Fruit fly (Drosophila melanogaster) whole organism, embryonic: ENCODE results near the gene SMC3.

ENCODE experiments used
- Atf6 ChIP-seq: fragments of 200-800 bp; sonication (Bioruptor generic); IDR thresholded peaks from 2 replicates; pipeline ENCODE4 v1.3.6; 2022; ENCODE audit warnings: missing biosample characterization, missing genetic modification characterization
- Blimp-1 ChIP-seq: fragments of 200-800 bp; sonication (Bioruptor generic); optimal IDR thresholded peaks from 3 replicates; lab custom pipeline; 2018; ENCODE audit warnings: missing biosample characterization, missing genetic modification characterization, mild to moderate bottlenecking, moderate library complexity, missing genetic modification reagents
- CG11247 ChIP-seq: fragments of 200-800 bp; sonication (Bioruptor generic); IDR thresholded peaks from 2 replicates; pipeline ENCODE4 v1.3.6; 2022; ENCODE audit warnings: missing biosample characterization, missing genetic modification characterization
- CG12769 ChIP-seq: fragments of 200-800 bp; sonication (Bioruptor generic); optimal IDR thresholded peaks from 2 replicates; lab custom pipeline; 2019; ENCODE audit warnings: missing biosample characterization, mild to moderate bottlenecking, missing genetic modification characterization, moderate library complexity
- CG13894 ChIP-seq: fragments of 200-800 bp; sonication (Bioruptor generic); optimal IDR thresholded peaks from 3 replicates; lab custom pipeline; 2018; ENCODE audit warnings: missing biosample characterization, mild to moderate bottlenecking, missing genetic modification characterization, moderate library complexity
- CG14441 ChIP-seq: fragments of 200-800 bp; sonication (Bioruptor generic); IDR thresholded peaks from 2 replicates; pipeline ENCODE4 v1.3.6; 2022; ENCODE audit warnings: missing biosample characterization, missing genetic modification characterization
- CG14860 ChIP-seq: fragments of 200-800 bp; sonication (Bioruptor generic); IDR thresholded peaks from 3 replicates; pipeline ENCODE4 v1.3.6; 2022; ENCODE audit warnings: missing biosample characterization, missing genetic modification characterization; ENCODE audit not compliant: partially characterized antibody
- CG16815 ChIP-seq: fragments of 200-800 bp; sonication (Bioruptor generic); optimal IDR thresholded peaks from 3 replicates; lab custom pipeline; 2017; ENCODE audit warnings: missing biosample characterization, mild to moderate bottlenecking, missing genetic modification characterization
- CG17361 ChIP-seq: fragments of 200-800 bp; sonication (Bioruptor generic); IDR thresholded peaks from 3 replicates; pipeline ENCODE4 v1.3.6; 2022; ENCODE audit warnings: missing biosample characterization, missing genetic modification characterization
- CG18476 ChIP-seq: fragments of 200-800 bp; sonication (Bioruptor generic); optimal IDR thresholded peaks from 2 replicates; lab custom pipeline; 2016; ENCODE audit warnings: missing biosample characterization, mild to moderate bottlenecking, missing genetic modification characterization
- CG18619 ChIP-seq: fragments of 200-800 bp; sonication (Bioruptor generic); optimal IDR thresholded peaks from 3 replicates; lab custom pipeline; 2017; ENCODE audit warnings: missing biosample characterization, mild to moderate bottlenecking, missing genetic modification characterization
- CG31224 ChIP-seq: fragments of 200-800 bp; sonication (Bioruptor generic); IDR thresholded peaks from 2 replicates; pipeline ENCODE4 v1.3.6; 2022; ENCODE audit warnings: missing biosample characterization, missing genetic modification characterization
- CG34376 ChIP-seq: fragments of 200-800 bp; sonication (Bioruptor generic); optimal IDR thresholded peaks from 2 replicates; lab custom pipeline; 2018; ENCODE audit warnings: missing biosample characterization, mild to moderate bottlenecking, missing genetic modification characterization
- CG42726 ChIP-seq: fragments of 200-800 bp; sonication (Bioruptor generic); IDR thresholded peaks from 2 replicates; pipeline ENCODE4 v1.3.6; 2022; ENCODE audit warnings: missing biosample characterization, missing genetic modification characterization; ENCODE audit not compliant: partially characterized antibody
- CG6765 ChIP-seq: fragments of 200-800 bp; sonication (Bioruptor generic); optimal IDR thresholded peaks from 3 replicates; lab custom pipeline; 2017; ENCODE audit warnings: missing biosample characterization, mild to moderate bottlenecking, missing genetic modification characterization
- CG6791 ChIP-seq: fragments of 200-800 bp; sonication (Bioruptor generic); IDR thresholded peaks from 3 replicates; pipeline ENCODE4 v1.3.6; 2022; ENCODE audit warnings: missing biosample characterization, missing genetic modification characterization; ENCODE audit not compliant: partially characterized antibody
- Dfd ChIP-seq, 2 experiments: fragments of >200 bp; optimal IDR thresholded peaks; 2 replicates each; lab custom pipeline; 2017; ENCODE audit warnings: missing biosample characterization in 2 of 2, missing genetic modification characterization in 2 of 2
- Elba2 ChIP-seq: fragments of 200-800 bp; sonication (Bioruptor generic); optimal IDR thresholded peaks from 3 replicates; lab custom pipeline; 2016; ENCODE audit warnings: missing biosample characterization, missing genetic modification characterization
- H2.0 ChIP-seq: fragments of 200-800 bp; sonication (Bioruptor generic); IDR thresholded peaks from 2 replicates; pipeline ENCODE4 v1.3.6; 2022; ENCODE audit warnings: missing biosample characterization, missing genetic modification characterization
- Hr78 ChIP-seq, 2 experiments: fragments of 200-800 bp in 1 of 2; fragments of >200 bp in 1 of 2; sonication (Bioruptor generic) in 1 of 2; optimal IDR thresholded peaks; 2 replicates each; lab custom pipeline; 2017 to 2019; ENCODE audit warnings: missing biosample characterization in 2 of 2, missing genetic modification characterization in 2 of 2, mild to moderate bottlenecking in 1 of 2, moderate library complexity in 1 of 2
- Kr ChIP-seq: fragments of 200-800 bp; sonication (Bioruptor generic); optimal IDR thresholded peaks from 2 replicates; lab custom pipeline; 2017; ENCODE audit warnings: missing biosample characterization, mild to moderate bottlenecking, missing genetic modification characterization
- Med ChIP-seq: fragments of 200-800 bp; sonication (Bioruptor generic); peaks from one replicate; lab custom pipeline; 2016; ENCODE audit warnings: missing biosample characterization, missing genetic modification characterization, mild to moderate bottlenecking, inconsistent platforms, moderate library complexity
- Mrtf ChIP-seq: fragments of 200-800 bp; sonication (Bioruptor generic); IDR thresholded peaks from 3 replicates; pipeline ENCODE4 v1.3.6; 2022; ENCODE audit warnings: missing biosample characterization, missing genetic modification characterization
- NfI ChIP-seq: fragments of 200-800 bp; sonication (Bioruptor generic); optimal IDR thresholded peaks from 3 replicates; lab custom pipeline; 2018; ENCODE audit warnings: missing biosample characterization, mild to moderate bottlenecking, missing genetic modification characterization, moderate library complexity
- Oaz ChIP-seq: fragments of 200-800 bp; sonication (Bioruptor generic); IDR thresholded peaks from 2 replicates; pipeline ENCODE4 v1.3.6; 2022; ENCODE audit warnings: missing biosample characterization, missing genetic modification characterization
- PHDP ChIP-seq: fragments of 200-800 bp; sonication (Bioruptor generic); optimal IDR thresholded peaks from 3 replicates; lab custom pipeline; 2018; ENCODE audit warnings: missing biosample characterization, mild to moderate bottlenecking, missing genetic modification characterization, moderate library complexity
- Sry-β ChIP-seq: fragments of 200-800 bp; sonication (Bioruptor generic); optimal IDR thresholded peaks from 2 replicates; lab custom pipeline; 2018; ENCODE audit warnings: missing biosample characterization, mild to moderate bottlenecking, missing genetic modification characterization, moderate library complexity
- Tbp ChIP-seq: fragments of >200 bp; optimal IDR thresholded peaks from 2 replicates; lab custom pipeline; 2018; ENCODE audit warnings: missing biosample characterization, missing genetic modification characterization
- abd-A ChIP-seq: fragments of 200-800 bp; sonication (Bioruptor generic); optimal IDR thresholded peaks from 3 replicates; lab custom pipeline; 2019; ENCODE audit warnings: missing biosample characterization, mild to moderate bottlenecking, missing genetic modification characterization, moderate library complexity
- chinmo ChIP-seq: fragments of 200-800 bp; sonication (Bioruptor generic); IDR thresholded peaks from 4 replicates; pipeline ENCODE4 v1.3.6; 2022; ENCODE audit warnings: missing biosample characterization, missing genetic modification characterization; ENCODE audit not compliant: partially characterized antibody
- eyg ChIP-seq: fragments of 200-800 bp; sonication (Bioruptor generic); optimal IDR thresholded peaks from 3 replicates; lab custom pipeline; 2016; ENCODE audit warnings: missing biosample characterization, missing genetic modification characterization
- gcm2 ChIP-seq: fragments of 200-800 bp; sonication (Bioruptor generic); optimal IDR thresholded peaks from 2 replicates; lab custom pipeline; 2016; ENCODE audit warnings: missing biosample characterization, missing genetic modification characterization
- grau ChIP-seq: fragments of 200-800 bp; optimal IDR thresholded peaks from 3 replicates; lab custom pipeline; 2019; ENCODE audit warnings: missing biosample characterization, mild to moderate bottlenecking, missing genetic modification characterization, moderate library complexity
- hkb ChIP-seq, 2 experiments: fragments of 200-800 bp in 1 of 2; fragments of >200 bp in 1 of 2; sonication (Bioruptor generic) in 1 of 2; IDR thresholded peaks in 1 of 2; optimal IDR thresholded peaks in 1 of 2; 2 replicates each; pipeline versions ENCODE4 v1.3.6 to Lab custom; 2017 to 2022; ENCODE audit warnings: missing biosample characterization in 1 of 2, missing genetic modification characterization in 1 of 2
- jumu ChIP-seq: fragments of 200-800 bp; sonication (Bioruptor generic); optimal IDR thresholded peaks from 3 replicates; lab custom pipeline; 2016; ENCODE audit warnings: missing biosample characterization, missing genetic modification characterization
- lab ChIP-seq: fragments of 200-800 bp; sonication (Bioruptor generic); optimal IDR thresholded peaks from 3 replicates; lab custom pipeline; 2017; ENCODE audit warnings: missing biosample characterization, missing genetic modification characterization, mild to moderate bottlenecking, moderate library complexity, missing genetic modification reagents
- mam ChIP-seq: fragments of 200-800 bp; sonication (Bioruptor generic); optimal IDR thresholded peaks from 3 replicates; lab custom pipeline; 2016; ENCODE audit warnings: missing biosample characterization, missing genetic modification characterization
- nom ChIP-seq: fragments of 200-800 bp; sonication (Bioruptor generic); optimal IDR thresholded peaks from 2 replicates; lab custom pipeline; 2017; ENCODE audit warnings: missing biosample characterization, missing genetic modification characterization, mild to moderate bottlenecking, moderate library complexity, missing genetic modification reagents
- pho ChIP-seq: fragments of 200-800 bp; sonication (Bioruptor generic); optimal IDR thresholded peaks from 2 replicates; lab custom pipeline; 2016; ENCODE audit warnings: missing biosample characterization, missing genetic modification characterization
- sd ChIP-seq: fragments of 200-800 bp; sonication (Bioruptor generic); optimal IDR thresholded peaks from 3 replicates; lab custom pipeline; 2018; ENCODE audit warnings: missing biosample characterization, mild to moderate bottlenecking, missing genetic modification characterization, moderate library complexity
- sens ChIP-seq: fragments of 200-800 bp; sonication (Bioruptor generic); peaks from one replicate; lab custom pipeline; 2016; ENCODE audit warnings: missing biosample characterization, missing genetic modification characterization
- sqz ChIP-seq: fragments of 200-800 bp; sonication (Bioruptor generic); optimal IDR thresholded peaks from 3 replicates; lab custom pipeline; 2018; ENCODE audit warnings: missing biosample characterization, mild to moderate bottlenecking, missing genetic modification characterization
- ssp ChIP-seq: fragments of 200-800 bp; sonication (Bioruptor generic); IDR thresholded peaks from 2 replicates; pipeline ENCODE4 v1.3.6; 2022; ENCODE audit warnings: missing biosample characterization, missing genetic modification characterization
- unc-4 ChIP-seq: fragments of 200-800 bp; sonication (Bioruptor generic); IDR thresholded peaks from 2 replicates; pipeline ENCODE4 v1.3.6; 2022; ENCODE audit warnings: missing biosample characterization, missing genetic modification characterization; ENCODE audit not compliant: partially characterized antibody

SMC3 gene

DNA sequence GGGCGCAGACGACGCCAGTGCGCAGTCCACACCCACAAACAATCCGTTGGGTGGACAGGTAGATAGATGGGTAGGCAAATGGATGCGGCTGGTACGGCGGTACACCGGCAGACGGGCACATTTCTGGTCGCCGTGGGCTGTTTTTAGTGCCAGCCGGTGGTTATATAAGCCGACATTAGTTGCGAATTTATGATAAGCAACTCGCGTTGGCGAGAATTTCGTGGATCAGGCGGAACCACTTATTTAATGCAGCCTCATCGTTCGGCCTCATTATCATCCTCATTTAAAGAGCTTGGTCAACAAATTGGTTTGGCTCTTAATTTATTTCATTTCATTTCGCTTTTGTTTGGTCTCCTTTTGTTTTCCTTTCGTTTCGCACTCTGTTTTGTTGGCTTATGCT is 25.5 kb upstream of the SMC3 start (continued):
- TF ChIP-seq CG42726 (GFP tag; lab: Robert Waterston, UW): no peak
- TF ChIP-seq Kr (GFP tag; lab: Kevin White, UChicago): no peak
- TF ChIP-seq H2.0 (GFP tag; lab: Robert Waterston, UW): no peak
- peak; percentile 48 for TF ChIP-seq nom (GFP tag; lab: Kevin White, UChicago)
- TF ChIP-seq sd: no peak
- no peak for TF ChIP-seq CG16815
- TF ChIP-seq Oaz (GFP tag; lab: Robert Waterston, UW): no peak
- no peak for TF ChIP-seq CG17361 (GFP tag; lab: Robert Waterston, UW)
- TF ChIP-seq Blimp-1 (GFP tag; lab: Kevin White, UChicago): peak; percentile 5

DNA sequence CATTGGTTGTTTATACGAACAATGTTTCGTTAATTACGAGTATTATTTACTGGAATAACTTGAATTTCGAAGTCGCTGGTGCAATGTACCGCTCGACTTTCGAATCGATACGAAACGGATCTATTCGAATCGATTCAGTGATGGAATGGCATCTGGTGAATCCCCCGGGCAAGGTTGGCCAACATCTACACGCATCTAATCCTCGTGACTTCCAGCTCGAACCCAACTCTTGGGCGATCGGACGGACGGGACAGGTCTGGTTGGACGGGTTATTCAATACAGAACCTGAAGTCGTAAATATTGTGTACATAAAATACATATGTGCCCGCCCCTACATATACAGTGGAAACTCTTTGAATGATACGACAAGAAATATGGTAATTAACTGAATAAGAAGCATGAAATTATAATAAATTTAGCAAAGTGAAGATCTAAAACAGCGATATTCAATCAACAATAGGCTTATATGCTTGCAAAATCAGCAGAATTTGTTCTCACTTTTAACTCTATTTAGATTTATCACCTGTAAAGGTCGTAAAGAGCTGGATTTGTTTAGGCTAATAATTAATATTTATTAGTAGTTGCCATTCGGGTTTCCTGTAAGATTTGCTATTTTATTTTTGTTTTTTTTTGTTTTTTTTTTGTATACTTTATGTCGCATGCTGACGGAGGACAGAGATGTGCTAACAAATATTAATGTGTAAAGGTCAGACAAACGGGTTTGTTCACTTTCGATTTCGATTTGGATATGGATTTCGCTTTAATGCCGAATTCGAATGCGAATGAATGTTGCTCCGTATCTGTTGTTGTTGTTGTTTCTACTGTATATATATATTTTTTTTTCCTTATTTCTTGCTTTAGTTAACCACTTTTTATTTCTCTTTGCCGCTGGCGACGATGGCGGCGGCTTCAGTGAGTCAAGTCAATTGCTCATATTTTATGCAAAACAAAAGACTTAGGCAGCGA is 23.8 kb upstream of the SMC3 start:
- TF ChIP-seq CG14860 (GFP tag; lab: Robert Waterston, UW): no peak
- no peak for TF ChIP-seq PHDP (tag; lab: Kevin White, UChicago)
- peak; percentile 41 for TF ChIP-seq CG13894
- TF ChIP-seq abd-A: peak; percentile 16
- peak; percentile 40; the same call in 1 of the 2 replicates for TF ChIP-seq CG11247 (GFP tag; lab: Robert Waterston, UW)
- TF ChIP-seq sens: peak; percentile 6
- peak; percentile 48 for TF ChIP-seq Med (GFP tag; lab: Kevin White, UChicago)
- TF ChIP-seq sd: peak; percentile 13
- no peak for TF ChIP-seq NfI (GFP tag; lab: Kevin White, UChicago)
- peak; percentile 72 for TF ChIP-seq grau (tag; lab: Kevin White, UChicago)
- peak; percentile 85 for TF ChIP-seq Blimp-1 (GFP tag; lab: Kevin White, UChicago)
- peak; percentile 87 for TF ChIP-seq CG12769 (tag; lab: Kevin White, UChicago)
- 0 out of 4 replicates have a peak, but pooled peaks have one; percentile 36 for TF ChIP-seq chinmo (GFP tag; lab: Robert Waterston, UW)

DNA sequence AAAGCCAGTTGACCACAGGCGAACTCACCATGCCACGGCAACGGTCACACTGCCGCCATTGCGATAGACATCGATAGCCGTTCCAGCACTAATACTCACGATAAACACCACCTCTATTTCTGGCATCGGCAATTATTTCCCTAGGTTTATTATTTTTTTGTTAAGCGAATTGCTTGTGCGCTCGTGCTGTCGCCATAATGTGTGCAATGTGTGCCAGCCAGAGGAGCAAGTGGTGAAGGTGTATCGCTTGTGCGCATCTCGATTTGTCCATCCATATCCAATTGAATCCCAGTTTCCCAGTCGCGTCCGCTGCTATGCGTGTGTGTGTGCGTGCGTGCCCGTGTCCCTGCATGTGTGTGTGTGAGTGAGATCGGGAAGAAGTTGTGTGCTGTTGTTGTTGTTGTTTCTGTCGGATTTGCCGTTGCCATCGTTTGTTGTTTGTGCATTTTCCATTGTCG is 17.4 kb upstream of the SMC3 start, which contains the start of gene mbt:
TSS of gene mbt (plus strand) at position 85 of the 458 bp plus-strand sequence.
- TF ChIP-seq unc-4 (GFP tag; lab: Robert Waterston, UW) (peak; percentile 88), Dfd (GFP tag; optimal IDR thresholded peaks at IDR 0.05; lab: Kevin White, UChicago) (no peak), pho (GFP tag; lab: Kevin White, UChicago) (peak; percentile 14), CG14441 (GFP tag; lab: Robert Waterston, UW) (no peak), CG12769 (tag; lab: Kevin White, UChicago) (peak; percentile 93), hkb (optimal IDR thresholded peaks at IDR 0.05; lab: Kevin White, UChicago) (no peak), hkb (GFP tag; IDR thresholded peaks at IDR 0.05; lab: Robert Waterston, UW) (no peak), ssp (GFP tag; lab: Robert Waterston, UW) (no peak), CG6765 (GFP tag; lab: Kevin White, UChicago) (no peak), CG6791 (GFP tag; lab: Robert Waterston, UW) (peak; percentile 93), mam (peak; percentile 31), CG18619 (GFP tag; lab: Kevin White, UChicago) (no peak), Sry-β (GFP tag; lab: Kevin White, UChicago) (no peak), CG31224 (GFP tag; lab: Robert Waterston, UW) (no peak), jumu (GFP tag; lab: Kevin White, UChicago) (no peak), Tbp (GFP tag; lab: Kevin White, UChicago) (no peak), Elba2 (GFP tag; lab: Kevin White, UChicago) (peak; percentile 64), sqz (GFP tag; lab: Kevin White, UChicago) (peak; percentile 53), gcm2 (GFP tag; lab: Kevin White, UChicago) (peak; percentile 14), Hr78 (GFP tag; optimal IDR thresholded peaks at IDR 0.05; lab: Kevin White, UChicago) (no peak), CG18476 (GFP tag; lab: Kevin White, UChicago) (no peak), lab (GFP tag; lab: Kevin White, UChicago) (no peak), Atf6 (GFP tag; lab: Robert Waterston, UW) (no peak), Mrtf (GFP tag; lab: Robert Waterston, UW) (no peak), CG34376 (peak; percentile 62), eyg (GFP tag; lab: Kevin White, UChicago) (no peak)
